Fruit fly (Drosophila melanogaster) whole organism, prepupa: ENCODE data around the gene Ref1.

Experiments
- Blimp-1 ChIP-seq: fragments of 200-800 bp; sonication (Bioruptor generic); optimal IDR thresholded peaks from 3 replicates; lab custom pipeline; 2017; ENCODE audit warnings: missing biosample characterization, missing genetic modification characterization, mild to moderate bottlenecking, moderate library complexity, missing genetic modification reagents
- CG10631 ChIP-seq: fragments of 200-800 bp; sonication (Bioruptor generic); optimal IDR thresholded peaks from 2 replicates; lab custom pipeline; 2016; ENCODE audit warnings: missing biosample characterization, missing genetic modification characterization
- CG11294 ChIP-seq: fragments of 200-800 bp; sonication (Bioruptor generic); IDR thresholded peaks from 2 replicates; pipeline ENCODE4 v1.3.6; 2022; ENCODE audit warnings: missing biosample characterization, missing genetic modification characterization
- CG11902 ChIP-seq: fragments of 200-800 bp; sonication (Bioruptor generic); optimal IDR thresholded peaks from 3 replicates; lab custom pipeline; 2016; ENCODE audit warnings: missing biosample characterization, missing genetic modification characterization
- CG1621 ChIP-seq: fragments of 200-800 bp; sonication (Bioruptor generic); optimal IDR thresholded peaks from 3 replicates; lab custom pipeline; 2018; ENCODE audit warnings: missing biosample characterization, mild to moderate bottlenecking, missing genetic modification characterization
- CG16779 ChIP-seq: fragments of 200-800 bp; sonication (Bioruptor generic); optimal IDR thresholded peaks from 3 replicates; lab custom pipeline; 2017; ENCODE audit warnings: missing biosample characterization, mild to moderate bottlenecking, missing genetic modification characterization
- CG3032 ChIP-seq: fragments of 200-800 bp; optimal IDR thresholded peaks from 2 replicates; lab custom pipeline; 2019; ENCODE audit warnings: missing biosample characterization, mild to moderate bottlenecking, missing genetic modification characterization, moderate library complexity
- CG31627 ChIP-seq: fragments of 200-800 bp; sonication (Bioruptor generic); optimal IDR thresholded peaks from 3 replicates; lab custom pipeline; 2016; ENCODE audit warnings: missing biosample characterization, missing genetic modification characterization
- CG32006 ChIP-seq: fragments of 200-800 bp; sonication (Bioruptor generic); optimal IDR thresholded peaks from 3 replicates; lab custom pipeline; 2017; ENCODE audit warnings: missing biosample characterization, mild to moderate bottlenecking, missing genetic modification characterization
- CG34406 ChIP-seq: fragments of 200-800 bp; sonication (Bioruptor generic); optimal IDR thresholded peaks from 3 replicates; lab custom pipeline; 2016; ENCODE audit warnings: missing biosample characterization, missing genetic modification characterization
- CG3919 ChIP-seq: fragments of 200-800 bp; sonication (Bioruptor generic); optimal IDR thresholded peaks from 3 replicates; lab custom pipeline; 2016; ENCODE audit warnings: missing biosample characterization, missing genetic modification characterization
- CG4318 ChIP-seq: fragments of 200-800 bp; sonication (Bioruptor generic); optimal IDR thresholded peaks from 3 replicates; lab custom pipeline; 2017; ENCODE audit warnings: missing biosample characterization, mild to moderate bottlenecking, missing genetic modification characterization
- CG6163 ChIP-seq: fragments of 200-800 bp; sonication (Bioruptor generic); IDR thresholded peaks from 3 replicates; pipeline ENCODE4 v1.3.6; 2022; ENCODE audit warnings: missing biosample characterization, missing genetic modification characterization
- CG6276 ChIP-seq: fragments of 200-800 bp; sonication (Bioruptor generic); optimal IDR thresholded peaks from 2 replicates; lab custom pipeline; 2017; ENCODE audit warnings: missing biosample characterization, mild to moderate bottlenecking, missing genetic modification characterization
- CG6792 ChIP-seq: fragments of 200-800 bp; sonication (Bioruptor generic); optimal IDR thresholded peaks from 3 replicates; lab custom pipeline; 2016; ENCODE audit warnings: missing biosample characterization, missing genetic modification characterization
- CG6854 ChIP-seq: fragments of 200-800 bp; sonication (Bioruptor generic); optimal IDR thresholded peaks from 2 replicates; lab custom pipeline; 2017; ENCODE audit warnings: missing biosample characterization, mild to moderate bottlenecking, missing genetic modification characterization
- CG8119 ChIP-seq: fragments of 200-800 bp; sonication (Bioruptor generic); IDR thresholded peaks from 3 replicates; pipeline ENCODE4 v1.3.6; 2022; ENCODE audit warnings: missing biosample characterization, missing genetic modification characterization
- CG8319 ChIP-seq: fragments of 200-800 bp; sonication (Bioruptor generic); optimal IDR thresholded peaks from 3 replicates; lab custom pipeline; 2016; ENCODE audit warnings: missing biosample characterization, missing genetic modification characterization
- CG8632 ChIP-seq: fragments of 200-800 bp; sonication (Bioruptor generic); optimal IDR thresholded peaks from 3 replicates; lab custom pipeline; 2016; ENCODE audit warnings: missing biosample characterization, missing genetic modification characterization
- CG9139 ChIP-seq: fragments of 200-800 bp; sonication (Bioruptor generic); optimal IDR thresholded peaks from 3 replicates; lab custom pipeline; 2017; ENCODE audit warnings: missing biosample characterization, mild to moderate bottlenecking, missing genetic modification characterization
- Eip75B ChIP-seq: fragments of 200-800 bp; sonication (Bioruptor generic); optimal IDR thresholded peaks from 3 replicates; lab custom pipeline; 2016; ENCODE audit warnings: missing biosample characterization, missing genetic modification characterization
- Eip78C ChIP-seq: fragments of 200-800 bp; sonication (Bioruptor generic); peaks from one replicate; lab custom pipeline; 2016; ENCODE audit warnings: missing biosample characterization, missing genetic modification characterization
- Eip93F ChIP-seq: fragments of 200-800 bp; sonication (Bioruptor generic); optimal IDR thresholded peaks from 2 replicates; lab custom pipeline; 2016; ENCODE audit warnings: missing biosample characterization, mild to moderate bottlenecking, missing genetic modification characterization
- Ets21C ChIP-seq: fragments of 200-800 bp; sonication (Bioruptor generic); optimal IDR thresholded peaks from 3 replicates; lab custom pipeline; 2016; ENCODE audit warnings: missing biosample characterization, missing genetic modification characterization
- Hr4 ChIP-seq: fragments of 200-800 bp; sonication (Bioruptor generic); optimal IDR thresholded peaks from 3 replicates; lab custom pipeline; 2016; ENCODE audit warnings: missing biosample characterization, missing genetic modification characterization
- Lpt ChIP-seq: fragments of 200-800 bp; sonication (Bioruptor generic); optimal IDR thresholded peaks from 3 replicates; lab custom pipeline; 2016; ENCODE audit warnings: missing biosample characterization, missing genetic modification characterization
- Met ChIP-seq: fragments of 200-800 bp; sonication (Bioruptor generic); optimal IDR thresholded peaks from 3 replicates; lab custom pipeline; 2016; ENCODE audit warnings: missing biosample characterization, missing genetic modification characterization
- Smox ChIP-seq: fragments of 200-800 bp; sonication (Bioruptor generic); optimal IDR thresholded peaks from 3 replicates; lab custom pipeline; 2016; ENCODE audit warnings: missing biosample characterization, missing genetic modification characterization
- Sox102F ChIP-seq: fragments of 200-800 bp; sonication (Bioruptor generic); optimal IDR thresholded peaks from 2 replicates; lab custom pipeline; 2016; ENCODE audit warnings: missing biosample characterization, mild to moderate bottlenecking, missing genetic modification characterization
- Sox14 ChIP-seq: fragments of 200-800 bp; sonication (Bioruptor generic); optimal IDR thresholded peaks from 3 replicates; lab custom pipeline; 2016; ENCODE audit warnings: missing biosample characterization, missing genetic modification characterization
- Sox15 ChIP-seq: fragments of 200-800 bp; sonication (Bioruptor generic); optimal IDR thresholded peaks from 3 replicates; lab custom pipeline; 2016; ENCODE audit warnings: missing biosample characterization, missing genetic modification characterization
- dsx ChIP-seq: fragments of 200-800 bp; optimal IDR thresholded peaks from 3 replicates; lab custom pipeline; 2019; ENCODE audit warnings: missing biosample characterization, mild to moderate bottlenecking, missing genetic modification characterization, moderate library complexity; ENCODE audit not compliant: poor library complexity, severe bottlenecking
- eg ChIP-seq: fragments of 200-800 bp; sonication (Bioruptor generic); IDR thresholded peaks from 3 replicates; pipeline ENCODE4 v1.3.6; 2022; ENCODE audit warnings: missing biosample characterization, missing genetic modification characterization
- esn ChIP-seq: fragments of 200-800 bp; sonication (Bioruptor generic); optimal IDR thresholded peaks from 2 replicates; lab custom pipeline; 2016; ENCODE audit warnings: missing biosample characterization, mild to moderate bottlenecking, missing genetic modification characterization, moderate library complexity
- fd59A ChIP-seq: fragments of 200-800 bp; sonication (Bioruptor generic); optimal IDR thresholded peaks from 2 replicates; lab custom pipeline; 2017; ENCODE audit warnings: missing biosample characterization, mild to moderate bottlenecking, missing genetic modification characterization, missing genetic modification reagents
- fkh ChIP-seq: fragments of 200-800 bp; sonication (Bioruptor generic); optimal IDR thresholded peaks from 3 replicates; lab custom pipeline; 2017; ENCODE audit warnings: missing biosample characterization, mild to moderate bottlenecking, missing genetic modification characterization, moderate library complexity
- lz ChIP-seq: fragments of 200-800 bp; sonication (Bioruptor generic); optimal IDR thresholded peaks from 3 replicates; lab custom pipeline; 2016; ENCODE audit warnings: missing biosample characterization, missing genetic modification characterization
- net ChIP-seq: fragments of 200-800 bp; sonication (Bioruptor generic); optimal IDR thresholded peaks from 3 replicates; lab custom pipeline; 2016; ENCODE audit warnings: missing biosample characterization, missing genetic modification characterization
- pdm3 ChIP-seq: fragments of 200-800 bp; sonication (Bioruptor generic); optimal IDR thresholded peaks from 3 replicates; lab custom pipeline; 2016; ENCODE audit warnings: missing biosample characterization, missing genetic modification characterization
- salr ChIP-seq, 2 experiments: fragments of 200-800 bp; sonication (Bioruptor generic); optimal IDR thresholded peaks; 3 replicates each; lab custom pipeline; 2016 to 2018; ENCODE audit warnings: missing biosample characterization in 2 of 2, missing genetic modification characterization in 2 of 2, mild to moderate bottlenecking in 1 of 2
- spab ChIP-seq: fragments of 200-800 bp; sonication (Bioruptor generic); optimal IDR thresholded peaks from 2 replicates; lab custom pipeline; 2017; ENCODE audit warnings: missing biosample characterization, mild to moderate bottlenecking, missing genetic modification characterization, missing genetic modification reagents
- ss ChIP-seq, 2 experiments: fragments of 200-800 bp; sonication (Bioruptor generic); optimal IDR thresholded peaks; 2 replicates in 1 of 2; 3 replicates in 1 of 2; lab custom pipeline; 2017 to 2018; ENCODE audit warnings: mild to moderate bottlenecking in 2 of 2, missing biosample characterization in 2 of 2, missing genetic modification characterization in 2 of 2, moderate library complexity in 1 of 2
- svp ChIP-seq: fragments of 200-800 bp; sonication (Bioruptor generic); peaks from one replicate; lab custom pipeline; 2016; ENCODE audit warnings: missing biosample characterization, missing genetic modification characterization
- topi ChIP-seq: fragments of 200-800 bp; sonication (Bioruptor generic); optimal IDR thresholded peaks from 3 replicates; lab custom pipeline; 2016; ENCODE audit warnings: missing biosample characterization, missing genetic modification characterization

Ref1 gene

dm6 chr3R:7091904-7092303, 11.7 kb upstream of the Ref1 start:
- TF ChIP-seq Eip78C (GFP tag; lab: Kevin White, UChicago): peak; percentile 58
- no peak for TF ChIP-seq Smox (GFP tag; lab: Kevin White, UChicago)

DNA sequence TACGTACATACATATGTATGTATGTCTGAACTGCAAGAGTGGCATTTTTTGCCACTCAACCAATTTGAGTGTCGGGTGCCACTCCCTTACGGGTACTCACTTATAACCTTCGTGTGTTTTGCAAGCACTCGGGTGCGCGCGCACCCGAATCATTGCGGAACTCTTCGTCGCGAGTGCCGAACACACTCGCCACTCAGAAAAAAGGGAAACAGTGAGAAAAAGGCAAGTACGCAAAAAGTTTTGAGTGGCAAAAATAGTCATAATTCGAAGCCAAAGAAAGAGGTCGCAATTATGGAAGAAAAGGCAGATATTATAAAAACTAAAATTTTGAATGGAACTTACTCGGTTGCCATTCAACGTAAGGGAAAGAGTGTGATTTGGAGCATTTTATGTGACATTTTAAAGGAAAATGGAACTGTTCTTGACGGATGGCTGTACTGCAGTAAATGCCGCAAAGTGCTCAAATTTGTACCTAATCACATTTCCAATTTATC, 10.2 kb upstream of the Ref1 start:
- TF ChIP-seq topi (GFP tag; lab: Kevin White, UChicago): peak; percentile 16
- peak; percentile 34; the same call in 1 of the 3 replicates for TF ChIP-seq eg (GFP tag; lab: Robert Waterston, UW)
- peak; percentile 68 for TF ChIP-seq Eip78C (GFP tag; lab: Kevin White, UChicago)
- TF ChIP-seq CG16779 (tag; lab: Kevin White, UChicago): no peak
- peak; percentile 35; the same call in 2 of the 3 replicates for TF ChIP-seq CG8119
- TF ChIP-seq Eip75B: no peak
- TF ChIP-seq Lpt (GFP tag; lab: Kevin White, UChicago): no peak
- TF ChIP-seq Sox102F (GFP tag; lab: Kevin White, UChicago): no peak
- peak in 1 of 2 experiments; percentile 12 for TF ChIP-seq ss (GFP tag; optimal IDR thresholded peaks at IDR 0.05; lab: Kevin White, UChicago)
- peak; percentile 33 for TF ChIP-seq CG3919 (GFP tag; lab: Kevin White, UChicago)
- 0 out of 3 replicates have a peak, but pooled peaks have one; percentile 7 for TF ChIP-seq CG6163 (GFP tag; lab: Robert Waterston, UW)
- TF ChIP-seq Hr4 (GFP tag; lab: Kevin White, UChicago): peak; percentile 26
- TF ChIP-seq CG1621: peak; percentile 13
- peak; percentile 8 for TF ChIP-seq CG8632
- TF ChIP-seq lz (GFP tag; lab: Kevin White, UChicago): peak; percentile 1
- peak in 1 of 2 experiments; percentile 3 for TF ChIP-seq salr (GFP tag; optimal IDR thresholded peaks at IDR 0.05; lab: Kevin White, UChicago)
- TF ChIP-seq Sox14: peak; percentile 6
- peak; percentile 16 for TF ChIP-seq CG34406
- no peak for TF ChIP-seq CG10631 (GFP tag; lab: Kevin White, UChicago)
- TF ChIP-seq CG3032 (tag; lab: Kevin White, UChicago): peak; percentile 4
- TF ChIP-seq svp (GFP tag; lab: Kevin White, UChicago): peak; percentile 52
- TF ChIP-seq Met (GFP tag; lab: Kevin White, UChicago): peak; percentile 28

dm6 chr3R:7089522-7090336, 9.5 kb upstream of the Ref1 start:
- TF ChIP-seq CG32006 (GFP tag; lab: Kevin White, UChicago) (no peak), spab (GFP tag; lab: Kevin White, UChicago) (no peak), ss (GFP tag; optimal IDR thresholded peaks at IDR 0.05; lab: Kevin White, UChicago) (peak in 1 of 2 experiments; percentile 13), Blimp-1 (no peak), CG1621 (no peak), Hr4 (GFP tag; lab: Kevin White, UChicago) (no peak), dsx (GFP tag; lab: Kevin White, UChicago) (peak; percentile 32), CG4318 (no peak), Ets21C (GFP tag; lab: Kevin White, UChicago) (no peak), esn (GFP tag; lab: Kevin White, UChicago) (no peak), Lpt (GFP tag; lab: Kevin White, UChicago) (peak; percentile 67), Sox14 (no peak), CG31627 (no peak), CG3032 (tag; lab: Kevin White, UChicago) (no peak), svp (GFP tag; lab: Kevin White, UChicago) (peak; percentile 11), fkh (GFP tag; lab: Kevin White, UChicago) (peak; percentile 42), lz (GFP tag; lab: Kevin White, UChicago) (no peak), Eip78C (GFP tag; lab: Kevin White, UChicago) (peak; percentile 42), CG8632 (no peak), net (GFP tag; lab: Kevin White, UChicago) (no peak), Sox15 (GFP tag; lab: Kevin White, UChicago) (no peak), salr (GFP tag; optimal IDR thresholded peaks at IDR 0.05; lab: Kevin White, UChicago) (no peak), CG6792 (GFP tag; lab: Kevin White, UChicago) (no peak), CG6854 (GFP tag; lab: Kevin White, UChicago) (peak; percentile 2), Eip93F (GFP tag; lab: Kevin White, UChicago) (no peak), CG11902 (GFP tag; lab: Kevin White, UChicago) (no peak), pdm3 (no peak), CG11294 (GFP tag; lab: Robert Waterston, UW) (no peak), fd59A (no peak), CG9139 (no peak), CG6276 (GFP tag; lab: Kevin White, UChicago) (no peak), Met (GFP tag; lab: Kevin White, UChicago) (peak; percentile 12), CG8319 (GFP tag; lab: Kevin White, UChicago) (no peak)
